Fruit fly (Drosophila melanogaster) Kc167 (cell line): Measurements from ENCODE around the gene Vps29.

ENCODE experiments used
- Sin3A ChIP-seq: fragments of >200 bp; optimal IDR thresholded peaks from 2 replicates; lab custom pipeline; 2018; ENCODE audit warnings: missing external identifiers
- h ChIP-seq: fragments of >200 bp; optimal IDR thresholded peaks from 3 replicates; lab custom pipeline; 2018; ENCODE audit warnings: missing external identifiers

dm6 chr2L:1163538-1164143 lies 13.1 kb downstream of the Vps29 start, which contains the start of gene CG5080:
- TF ChIP-seq h (lab: Kevin White, UChicago) (no peak), Sin3A (lab: Kevin White, UChicago) (no peak)
